Fruit fly (Drosophila melanogaster) whole organism, embryonic: Measurements from ENCODE around the gene Ts.

ENCODE experiments used
- Atf3 ChIP-seq: fragments of 200-800 bp; sonication (Bioruptor generic); optimal IDR thresholded peaks from 3 replicates; lab custom pipeline; 2016; ENCODE audit warnings: missing biosample characterization, missing genetic modification characterization
- Awh ChIP-seq: fragments of 200-800 bp; sonication (Bioruptor generic); IDR thresholded peaks from 2 replicates; pipeline ENCODE4, ENCODE4 v1.3.6; 2022; ENCODE audit warnings: missing biosample characterization, missing genetic modification characterization
- CG10431 ChIP-seq: fragments of 200-800 bp; sonication (Bioruptor generic); optimal IDR thresholded peaks from 3 replicates; lab custom pipeline; 2018; ENCODE audit warnings: missing biosample characterization, mild to moderate bottlenecking, missing genetic modification characterization
- CG11695 ChIP-seq: fragments of 200-800 bp; sonication (Bioruptor generic); IDR thresholded peaks from 3 replicates; pipeline ENCODE4 v1.3.6; 2022; ENCODE audit warnings: missing biosample characterization, missing genetic modification characterization
- CG11696 ChIP-seq: fragments of 200-800 bp; sonication (Bioruptor generic); IDR thresholded peaks from 2 replicates; pipeline ENCODE4 v1.3.6; 2022; ENCODE audit warnings: missing biosample characterization, missing genetic modification characterization
- CG13296 ChIP-seq: fragments of 200-800 bp; sonication (Bioruptor generic); optimal IDR thresholded peaks from 3 replicates; lab custom pipeline; 2018; ENCODE audit warnings: missing biosample characterization, mild to moderate bottlenecking, missing genetic modification characterization
- CG13894 ChIP-seq: fragments of 200-800 bp; sonication (Bioruptor generic); optimal IDR thresholded peaks from 3 replicates; lab custom pipeline; 2018; ENCODE audit warnings: missing biosample characterization, mild to moderate bottlenecking, missing genetic modification characterization, moderate library complexity
- CG14014 ChIP-seq: fragments of 200-800 bp; sonication (Bioruptor generic); IDR thresholded peaks from 2 replicates; pipeline ENCODE4 v1.3.6; 2022; ENCODE audit warnings: missing biosample characterization, missing genetic modification characterization
- CG14667 ChIP-seq: fragments of 200-800 bp; sonication (Bioruptor generic); IDR thresholded peaks from 2 replicates; pipeline ENCODE4 v1.3.6; 2022; ENCODE audit warnings: missing biosample characterization, missing genetic modification characterization
- CG33557 ChIP-seq: fragments of 200-800 bp; sonication (Bioruptor generic); optimal IDR thresholded peaks from 2 replicates; lab custom pipeline; 2019; ENCODE audit warnings: missing biosample characterization, mild to moderate bottlenecking, missing genetic modification characterization, moderate library complexity
- CG34224 ChIP-seq: fragments of 200-800 bp; sonication (Bioruptor generic); IDR thresholded peaks from 3 replicates; pipeline ENCODE4 v1.3.6; 2022; ENCODE audit warnings: missing biosample characterization, missing genetic modification characterization; ENCODE audit not compliant: partially characterized antibody
- CG34376 ChIP-seq: fragments of 200-800 bp; sonication (Bioruptor generic); optimal IDR thresholded peaks from 2 replicates; lab custom pipeline; 2018; ENCODE audit warnings: missing biosample characterization, mild to moderate bottlenecking, missing genetic modification characterization
- CG3995 ChIP-seq: fragments of 200-800 bp; sonication (Bioruptor generic); optimal IDR thresholded peaks from 3 replicates; lab custom pipeline; 2016; ENCODE audit warnings: missing biosample characterization, missing genetic modification characterization
- CG5180 ChIP-seq: fragments of 200-800 bp; sonication (Bioruptor generic); optimal IDR thresholded peaks from 3 replicates; lab custom pipeline; 2017; ENCODE audit warnings: missing biosample characterization, missing genetic modification characterization, mild to moderate bottlenecking, moderate library complexity, missing genetic modification reagents
- CG9215 ChIP-seq: fragments of 200-800 bp; sonication (Bioruptor generic); IDR thresholded peaks from 2 replicates; pipeline ENCODE4 v1.3.6; 2022; ENCODE audit warnings: missing biosample characterization, missing genetic modification characterization
- CG9932 ChIP-seq: fragments of 200-800 bp; sonication (Bioruptor generic); IDR thresholded peaks from 2 replicates; pipeline ENCODE4 v1.3.6; 2022; ENCODE audit warnings: missing biosample characterization, missing genetic modification characterization
- D ChIP-seq, 2 experiments: fragments of 200-800 bp in 1 of 2; fragments of >200 bp in 1 of 2; sonication (Bioruptor generic) in 1 of 2; optimal IDR thresholded peaks; 2 replicates in 1 of 2; 3 replicates in 1 of 2; lab custom pipeline; 2017; ENCODE audit warnings: mild to moderate bottlenecking in 1 of 2, missing biosample characterization in 1 of 2, missing genetic modification characterization in 1 of 2, missing genetic modification reagents in 1 of 2
- Dip3 ChIP-seq: fragments of 200-800 bp; sonication (Bioruptor generic); optimal IDR thresholded peaks from 3 replicates; lab custom pipeline; 2016; ENCODE audit warnings: missing biosample characterization, missing genetic modification characterization
- Dll ChIP-seq: fragments of 200-800 bp; sonication (Bioruptor generic); IDR thresholded peaks from 4 replicates; pipeline ENCODE4 v1.3.6; 2022; ENCODE audit warnings: missing biosample characterization, missing genetic modification characterization; ENCODE audit not compliant: partially characterized antibody
- E2f2 ChIP-seq: fragments of 200-800 bp; sonication (Bioruptor generic); IDR thresholded peaks from 2 replicates; pipeline ENCODE4 v1.3.6; 2022; ENCODE audit warnings: missing biosample characterization, missing genetic modification characterization
- ERR ChIP-seq: fragments of 200-800 bp; sonication (Bioruptor generic); optimal IDR thresholded peaks from 2 replicates; lab custom pipeline; 2016; ENCODE audit warnings: missing biosample characterization, missing genetic modification characterization
- Fer1 ChIP-seq: fragments of 200-800 bp; sonication (Bioruptor generic); optimal IDR thresholded peaks from 2 replicates; lab custom pipeline; 2017; ENCODE audit warnings: missing biosample characterization, mild to moderate bottlenecking, missing genetic modification characterization
- H15 ChIP-seq: fragments of 200-800 bp; sonication (Bioruptor generic); IDR thresholded peaks from 3 replicates; pipeline ENCODE4 v1.3.6; 2022; ENCODE audit warnings: missing biosample characterization, missing genetic modification characterization
- HLH3B ChIP-seq: fragments of 200-800 bp; sonication (Bioruptor generic); IDR thresholded peaks from 2 replicates; pipeline ENCODE4 v1.3.6; 2022; ENCODE audit warnings: missing biosample characterization, missing genetic modification characterization
- HLHmδ ChIP-seq: fragments of 200-800 bp; sonication (Bioruptor generic); optimal IDR thresholded peaks from 2 replicates; lab custom pipeline; 2018; ENCODE audit warnings: missing biosample characterization, mild to moderate bottlenecking, missing genetic modification characterization, moderate library complexity
- Lpt ChIP-seq: fragments of >200 bp; optimal IDR thresholded peaks from 2 replicates; lab custom pipeline; 2018; ENCODE audit warnings: missing biosample characterization, missing genetic modification characterization
- Meics ChIP-seq: fragments of 200-800 bp; sonication (Bioruptor generic); optimal IDR thresholded peaks from 2 replicates; lab custom pipeline; 2017; ENCODE audit warnings: missing biosample characterization, mild to moderate bottlenecking, missing genetic modification characterization
- Mes4 ChIP-seq: fragments of 200-800 bp; sonication (Bioruptor generic); optimal IDR thresholded peaks from 2 replicates; lab custom pipeline; 2016; ENCODE audit warnings: missing biosample characterization, missing genetic modification characterization
- Neu2 ChIP-seq: fragments of 200-800 bp; sonication (Bioruptor generic); optimal IDR thresholded peaks from 3 replicates; lab custom pipeline; 2016; ENCODE audit warnings: missing biosample characterization, missing genetic modification characterization, borderline replicate concordance
- Opbp ChIP-seq: fragments of 200-800 bp; sonication (Bioruptor generic); IDR thresholded peaks from 3 replicates; pipeline ENCODE4 v1.3.6; 2022; ENCODE audit warnings: missing biosample characterization, missing genetic modification characterization; ENCODE audit not compliant: partially characterized antibody
- Optix ChIP-seq: fragments of 200-800 bp; sonication (Bioruptor generic); IDR thresholded peaks from 3 replicates; pipeline ENCODE4 v1.3.6; 2022; ENCODE audit warnings: missing biosample characterization, missing genetic modification characterization
- Spps ChIP-seq: fragments of 200-800 bp; sonication (Bioruptor generic); optimal IDR thresholded peaks from 2 replicates; lab custom pipeline; 2018; ENCODE audit warnings: missing biosample characterization, mild to moderate bottlenecking, missing genetic modification characterization
- Tbp ChIP-seq: fragments of >200 bp; optimal IDR thresholded peaks from 2 replicates; lab custom pipeline; 2018; ENCODE audit warnings: missing biosample characterization, missing genetic modification characterization
- amos ChIP-seq: fragments of 200-800 bp; sonication (Bioruptor generic); IDR thresholded peaks from 2 replicates; pipeline ENCODE4 v1.3.6; 2022; ENCODE audit warnings: missing biosample characterization, missing genetic modification characterization; ENCODE audit not compliant: partially characterized antibody
- ash1 ChIP-seq: fragments of 200-800 bp; sonication (Bioruptor generic); optimal IDR thresholded peaks from 2 replicates; lab custom pipeline; 2018; ENCODE audit warnings: missing biosample characterization, mild to moderate bottlenecking, missing genetic modification characterization
- az2 ChIP-seq: fragments of 200-800 bp; sonication (Bioruptor generic); optimal IDR thresholded peaks from 3 replicates; lab custom pipeline; 2016; ENCODE audit warnings: missing biosample characterization, missing genetic modification characterization
- bbx ChIP-seq: fragments of 200-800 bp; sonication (Bioruptor generic); IDR thresholded peaks from 2 replicates; pipeline ENCODE4 v1.3.6; 2022; ENCODE audit warnings: missing biosample characterization, missing genetic modification characterization; ENCODE audit not compliant: partially characterized antibody
- bowl ChIP-seq: fragments of 200-800 bp; sonication (Bioruptor generic); IDR thresholded peaks from 2 replicates; pipeline ENCODE4 v1.3.6; 2022; ENCODE audit warnings: missing biosample characterization, missing genetic modification characterization
- gce ChIP-seq: fragments of 200-800 bp; sonication (Bioruptor generic); IDR thresholded peaks from 3 replicates; pipeline ENCODE4 v1.3.6; 2022; ENCODE audit warnings: missing biosample characterization, missing genetic modification characterization
- ham ChIP-seq: fragments of 200-800 bp; sonication (Bioruptor generic); IDR thresholded peaks from 2 replicates; pipeline ENCODE4 v1.3.6; 2022; ENCODE audit warnings: missing biosample characterization, missing genetic modification characterization
- her ChIP-seq: fragments of 200-800 bp; sonication (Bioruptor generic); optimal IDR thresholded peaks from 2 replicates; lab custom pipeline; 2016; ENCODE audit warnings: missing biosample characterization, missing genetic modification characterization
- knrl ChIP-seq: fragments of 200-800 bp; sonication (Bioruptor generic); IDR thresholded peaks from 3 replicates; pipeline ENCODE4 v1.3.6; 2022; ENCODE audit warnings: missing biosample characterization, missing genetic modification characterization; ENCODE audit not compliant: partially characterized antibody
- lilli ChIP-seq: fragments of 200-800 bp; sonication (Bioruptor generic); optimal IDR thresholded peaks from 3 replicates; lab custom pipeline; 2016; ENCODE audit warnings: missing biosample characterization, missing genetic modification characterization
- mld ChIP-seq: fragments of 200-800 bp; sonication (Bioruptor generic); IDR thresholded peaks from 3 replicates; pipeline ENCODE4 v1.3.6; 2022; ENCODE audit warnings: missing biosample characterization, missing genetic modification characterization; ENCODE audit not compliant: partially characterized antibody
- nerfin-1 ChIP-seq: fragments of 200-800 bp; sonication (Bioruptor generic); optimal IDR thresholded peaks from 3 replicates; lab custom pipeline; 2019; ENCODE audit warnings: missing biosample characterization, mild to moderate bottlenecking, missing genetic modification characterization, moderate library complexity
- prd ChIP-seq, 3 experiments: fragments of >200 bp in 2 of 3; fragments of 200-800 bp in 1 of 3; sonication (Bioruptor generic) in 1 of 3; optimal IDR thresholded peaks in 2 of 3; IDR thresholded peaks in 1 of 3; 2 replicates in 2 of 3; 3 replicates in 1 of 3; pipeline versions ENCODE4 v1.3.6 to Lab custom; 2017 to 2022; ENCODE audit warnings: missing biosample characterization in 1 of 3, missing genetic modification characterization in 1 of 3
- rib ChIP-seq: fragments of 200-800 bp; sonication (Bioruptor generic); IDR thresholded peaks from 2 replicates; pipeline ENCODE4 v1.3.6; 2022; ENCODE audit warnings: missing biosample characterization, missing genetic modification characterization
- sr ChIP-seq: fragments of 200-800 bp; sonication (Bioruptor generic); IDR thresholded peaks from 3 replicates; pipeline ENCODE4 v1.3.6; 2022; ENCODE audit warnings: missing biosample characterization, missing genetic modification characterization
- trem ChIP-seq: fragments of 200-800 bp; optimal IDR thresholded peaks from 3 replicates; lab custom pipeline; 2019; ENCODE audit warnings: missing biosample characterization, mild to moderate bottlenecking, missing genetic modification characterization, moderate library complexity
- ttk ChIP-seq: fragments of 200-800 bp; sonication (Bioruptor generic); IDR thresholded peaks from 2 replicates; pipeline ENCODE4 v2.1.2; 2022; ENCODE audit warnings: missing biosample characterization, missing genetic modification characterization

Ts gene

dm6 chr2L:2999113-2999512 lies 29.7 kb upstream of the Ts start, which contains the start of gene Ccdc85 (continued):
- TF ChIP-seq HLHmδ (peak; percentile 44), Meics (GFP tag; lab: Kevin White, UChicago) (no peak), prd (optimal IDR thresholded peaks at IDR 0.05; lab: Kevin White, UChicago) (no peak), prd (GFP tag; IDR thresholded peaks at IDR 0.05; lab: Robert Waterston, UW) (no peak), CG33557 (GFP tag; lab: Kevin White, UChicago) (peak; percentile 7), Dll (GFP tag; lab: Robert Waterston, UW) (peak; percentile 93), Neu2 (GFP tag; lab: Kevin White, UChicago) (no peak), rib (GFP tag; lab: Robert Waterston, UW) (no peak), Mes4 (GFP tag; lab: Kevin White, UChicago) (peak; percentile 4), CG5180 (GFP tag; lab: Kevin White, UChicago) (no peak), ttk (GFP tag; lab: Robert Waterston, UW) (no peak), Dip3 (GFP tag; lab: Kevin White, UChicago) (no peak), CG9932 (GFP tag; lab: Robert Waterston, UW) (peak; percentile 6; the same call in 1 of the 2 replicates), CG34224 (peak; percentile 97), ash1 (GFP tag; lab: Kevin White, UChicago) (no peak), lilli (peak; percentile 22), E2f2 (GFP tag; lab: Robert Waterston, UW) (peak; percentile 74), amos (GFP tag; lab: Robert Waterston, UW) (peak; percentile 96), Awh (GFP tag; lab: Robert Waterston, UW) (no peak), Lpt (GFP tag; lab: Kevin White, UChicago) (no peak), sr (0 out of 3 replicates have a peak, but pooled peaks have one; percentile 18), nerfin-1 (tag; lab: Kevin White, UChicago) (no peak), gce (GFP tag; lab: Robert Waterston, UW) (no peak), Spps (tag; lab: Kevin White, UChicago) (no peak), mld (GFP tag; lab: Robert Waterston, UW) (peak; percentile 98), bowl (GFP tag; lab: Robert Waterston, UW) (no peak), her (GFP tag; lab: Kevin White, UChicago) (peak; percentile 47), CG13296 (GFP tag; lab: Kevin White, UChicago) (peak; percentile 2), D (optimal IDR thresholded peaks at IDR 0.05; lab: Kevin White, UChicago) (no peak), D (GFP tag; optimal IDR thresholded peaks at IDR 0.05; lab: Kevin White, UChicago) (no peak), bbx (GFP tag; lab: Robert Waterston, UW) (peak; percentile 99), Tbp (GFP tag; lab: Kevin White, UChicago) (no peak), CG11696 (GFP tag; lab: Robert Waterston, UW) (no peak), Fer1 (GFP tag; lab: Kevin White, UChicago) (peak; percentile 28), CG9215 (no peak), az2 (GFP tag; lab: Kevin White, UChicago) (no peak), Optix (GFP tag; lab: Robert Waterston, UW) (no peak), Atf3 (GFP tag; lab: Kevin White, UChicago) (no peak), CG10431 (GFP tag; lab: Kevin White, UChicago) (no peak), H15 (no peak), HLH3B (GFP tag; lab: Robert Waterston, UW) (no peak), CG13894 (tag; lab: Kevin White, UChicago) (no peak), ERR (peak; percentile 15), CG34376 (GFP tag; lab: Kevin White, UChicago) (peak; percentile 5), ham (GFP tag; lab: Robert Waterston, UW) (no peak), CG14667 (no peak), trem (tag; lab: Kevin White, UChicago) (peak; percentile 83), CG11695 (GFP tag; lab: Robert Waterston, UW) (no peak), Opbp (GFP tag; lab: Robert Waterston, UW) (peak; percentile 96), CG14014 (GFP tag; lab: Robert Waterston, UW) (no peak), knrl (GFP tag; lab: Robert Waterston, UW) (peak; percentile 89), CG3995 (GFP tag; lab: Kevin White, UChicago) (peak; percentile 93)
